Worm (Caenorhabditis elegans): Measurements from ENCODE around the gene chil-5.

ce11 chrII:9874508-9875229, 15.2 kb upstream of the chil-5 start, which contains the start of the genes chil-2 and ctsa-3.2:
- TF ChIP-seq snpc-4 (tag; optimal IDR thresholded peaks at IDR 0.05) = no peak
- no peak for TF ChIP-seq ztf-11 (tag; optimal IDR thresholded peaks at IDR 0.05)
- TF ChIP-seq unc-39 (tag; optimal IDR thresholded peaks at IDR 0.05) = no peak
- TF ChIP-seq drap-1 (GFP tag; optimal IDR thresholded peaks at IDR 0.05) = no peak
- no peak for TF ChIP-seq nhr-28 (tag; optimal IDR thresholded peaks at IDR 0.05)
- no peak for TF ChIP-seq pha-4 (tag; optimal IDR thresholded peaks at IDR 0.05)
- no peak for TF ChIP-seq sptf-1 (tag; optimal IDR thresholded peaks at IDR 0.05)
- TF ChIP-seq lsy-2 (tag; optimal IDR thresholded peaks at IDR 0.05) = no peak
- no peak for TF ChIP-seq nhr-237 (tag; optimal IDR thresholded peaks at IDR 0.05)
- no peak for TF ChIP-seq mls-2 (tag; optimal IDR thresholded peaks at IDR 0.05)
- TF ChIP-seq lin-32 (GFP tag; optimal IDR thresholded peaks at IDR 0.05) = no peak
- TF ChIP-seq elt-3 (tag; optimal IDR thresholded peaks at IDR 0.05) = no peak
